Fruit fly (Drosophila melanogaster): ENCODE results near the gene Ssdp.
A peak's percentile ranks its signal among the peaks of the same experiment; 100 is the strongest.

Gene Ssdp

dm6 chr3R:18223434-18223833 lies 24.0 kb upstream of the Ssdp start, which contains the start of the genes mTerf5 and Non3 (continued):
- 0 out of 2 replicates have a peak, but pooled peaks have one; percentile 40 for TF ChIP-seq ranshi (GFP tag; IDR thresholded peaks at IDR 0.05)
- TF ChIP-seq bab2 (GFP tag; optimal IDR thresholded peaks at IDR 0.05): peak; percentile 38
- no peak for TF ChIP-seq tio (GFP tag; optimal IDR thresholded peaks at IDR 0.05)
- TF ChIP-seq CG16779 (GFP tag; IDR thresholded peaks at IDR 0.05): no peak
- TF ChIP-seq Abd-B (GFP tag; optimal IDR thresholded peaks at IDR 0.05): no peak
- TF ChIP-seq dan (GFP tag; IDR thresholded peaks at IDR 0.05): no peak
- no peak for TF ChIP-seq CG15479 (GFP tag; optimal IDR thresholded peaks at IDR 0.05)
- TF ChIP-seq CG12236 (GFP tag; optimal IDR thresholded peaks at IDR 0.05): no peak
- peak; percentile 86 for TF ChIP-seq MBD-R2 (GFP tag; IDR thresholded peaks at IDR 0.05)

- TF ChIP-seq Gug (GFP tag; IDR thresholded peaks at IDR 0.05) (peak; percentile 95), otp (GFP tag; IDR thresholded peaks at IDR 0.05) (peak; percentile 97), CG17829 (tag; optimal IDR thresholded peaks at IDR 0.05) (peak; percentile 99), Hmr (GFP tag; optimal IDR thresholded peaks at IDR 0.05) (peak; percentile 96), CG16813 (GFP tag; IDR thresholded peaks at IDR 0.05; ENCODE audit: partially characterized antibody) (no peak), Nf-YC (tag; optimal IDR thresholded peaks at IDR 0.05) (peak; percentile 88), CG13775 (GFP tag; optimal IDR thresholded peaks at IDR 0.05) (peak; percentile 98), zen (tag; optimal IDR thresholded peaks at IDR 0.05) (peak; percentile 98), pita (GFP tag; optimal IDR thresholded peaks at IDR 0.05) (no peak), bbx (GFP tag; IDR thresholded peaks at IDR 0.05; ENCODE audit: partially characterized antibody) (no peak), hb (GFP tag; IDR thresholded peaks at IDR 0.05; ENCODE audit: partially characterized antibody) (no peak), Adf1 (GFP tag; IDR thresholded peaks at IDR 0.05) (peak; percentile 86), Bgb (GFP tag; IDR thresholded peaks at IDR 0.05; ENCODE audit: partially characterized antibody) (no peak), ttk (GFP tag; IDR thresholded peaks at IDR 0.05) (peak; percentile 99), mirr (GFP tag; optimal IDR thresholded peaks at IDR 0.05) (peak; percentile 64), ERR (GFP tag; optimal IDR thresholded peaks at IDR 0.05) (peak; percentile 85), pfk (GFP tag; optimal IDR thresholded peaks at IDR 0.05) (no peak), run (tag; optimal IDR thresholded peaks at IDR 0.05) (peak; percentile 94), cg (GFP tag; optimal IDR thresholded peaks at IDR 0.05) (no peak), gce (GFP tag; IDR thresholded peaks at IDR 0.05) (peak; percentile 96), sob (GFP tag; IDR thresholded peaks at IDR 0.05) (peak; percentile 99), CG16815 (GFP tag; optimal IDR thresholded peaks at IDR 0.05) (peak; percentile 97), CG4404 (GFP tag; IDR thresholded peaks at IDR 0.05) (peak; percentile 98), kay (GFP tag; optimal IDR thresholded peaks at IDR 0.05) (peak; percentile 96), Ets65A (GFP tag) (peak; percentile 97), caup (GFP tag; optimal IDR thresholded peaks at IDR 0.05; ENCODE audit: severe bottlenecking) (peak; percentile 93), NC2α (GFP tag; optimal IDR thresholded peaks at IDR 0.05) (peak; percentile 80), MESR4 (GFP tag; optimal IDR thresholded peaks at IDR 0.05) (peak; percentile 56), CG18599 (GFP tag; optimal IDR thresholded peaks at IDR 0.05) (peak; percentile 96), vvl (GFP tag; IDR thresholded peaks at IDR 0.05) (peak; percentile 99), CG5180 (GFP tag; optimal IDR thresholded peaks at IDR 0.05) (peak; percentile 75), fu2 (GFP tag; optimal IDR thresholded peaks at IDR 0.05) (peak; percentile 92), CG7963 (GFP tag; IDR thresholded peaks at IDR 0.05; ENCODE audit: partially characterized antibody) (no peak), CG10267 (tag; optimal IDR thresholded peaks at IDR 0.05) (peak; percentile 95), sima (GFP tag; optimal IDR thresholded peaks at IDR 0.05) (peak; percentile 82), CkIIα-i1 (GFP tag; IDR thresholded peaks at IDR 0.05) (peak; percentile 67), CG34376 (GFP tag; optimal IDR thresholded peaks at IDR 0.05) (peak; percentile 88), pb (GFP tag; optimal IDR thresholded peaks at IDR 0.05) (peak; percentile 73), CG12299 (tag; optimal IDR thresholded peaks at IDR 0.05) (peak; percentile 97), Hmx (GFP tag; optimal IDR thresholded peaks at IDR 0.05) (peak; percentile 95)
Observed at dm6 chr3R:18220211-18220749, 20.9 kb upstream of the Ssdp start, which contains the start of the genes CG7988 and CG7183. CG7988 (plus strand) TSS chr3R:18220526. CG7183 (minus strand) TSS chr3R:18220699.

Measured in whole organism, embryonic.